Worm (Caenorhabditis elegans) whole organism, L1 larva: Measurements from ENCODE around the gene EGAP4.1.
A peak's percentile ranks its signal among the peaks of the same experiment; 100 is the strongest.

Source experiments
- C04F5.9 ChIP-seq: sonication (generic microtip); optimal IDR thresholded peaks from 2 replicates; lab custom pipeline; 2016; ENCODE audit warnings: missing genetic modification characterization, missing compliant biosample characterization
- C34B4.2 ChIP-seq: sonication (generic microtip); optimal IDR thresholded peaks from 2 replicates; lab custom pipeline; 2017; ENCODE audit warnings: mild to moderate bottlenecking, missing genetic modification characterization, missing compliant biosample characterization
- Y116A8C.19 ChIP-seq: sonication (generic microtip); optimal IDR thresholded peaks from 2 replicates; lab custom pipeline; 2016; ENCODE audit warnings: missing compliant biosample characterization, missing genetic modification characterization, borderline replicate concordance
- alr-1 ChIP-seq: fragments of 200-800 bp; sonication (Bioruptor generic); optimal IDR thresholded peaks from 2 replicates; lab custom pipeline; 2018; ENCODE audit warnings: borderline replicate concordance, mild to moderate bottlenecking, missing genetic modification characterization, missing compliant biosample characterization
- ceh-8 ChIP-seq: fragments of 200-800 bp; sonication (Bioruptor generic); optimal IDR thresholded peaks from 2 replicates; lab custom pipeline; 2018; ENCODE audit warnings: mild to moderate bottlenecking, missing genetic modification characterization, moderate library complexity, missing compliant biosample characterization
- ceh-82 ChIP-seq, 3 experiments: fragments of 150-350 bp in 1 of 3; sonication (generic microtip) in 2 of 3; optimal IDR thresholded peaks; 2 replicates each; lab custom pipeline; 2014 to 2017; ENCODE audit warnings: missing biosample characterization in 3 of 3, missing genetic modification characterization in 3 of 3
- ceh-90 ChIP-seq: sonication (generic microtip); optimal IDR thresholded peaks from 2 replicates; lab custom pipeline; 2016; ENCODE audit warnings: missing genetic modification characterization, missing compliant biosample characterization
- ces-1 ChIP-seq: fragments of 150-350 bp; optimal IDR thresholded peaks from 2 replicates; lab custom pipeline; 2014; ENCODE audit warnings: missing biosample characterization, missing genetic modification reagents, missing genetic modification characterization
- dpl-1 ChIP-seq, 3 experiments: fragments of 150-350 bp in 2 of 3; sonication (generic microtip) in 1 of 3; optimal IDR thresholded peaks; 2 replicates each; lab custom pipeline; 2014 to 2017; ENCODE audit warnings: missing biosample characterization in 3 of 3, missing genetic modification characterization in 3 of 3, missing genetic modification reagents in 3 of 3
- dsc-1 ChIP-seq: sonication (generic microtip); optimal IDR thresholded peaks from 2 replicates; lab custom pipeline; 2016; ENCODE audit warnings: mild to moderate bottlenecking, missing genetic modification characterization, missing compliant biosample characterization
- efl-1 ChIP-seq, 4 experiments: fragments of 150-350 bp; optimal IDR thresholded peaks in 3 of 4; peaks in 1 of 4; 1 replicate in 1 of 4; 2 replicates in 3 of 4; lab custom pipeline; 2014; ENCODE audit warnings: missing biosample characterization in 2 of 4, missing genetic modification characterization in 2 of 4, missing genetic modification reagents in 2 of 4
- egl-27 ChIP-seq, 2 experiments: fragments of 150-350 bp in 1 of 2; sonication (generic microtip); optimal IDR thresholded peaks; 3 replicates each; lab custom pipeline; 2017 to 2018; ENCODE audit warnings: missing biosample characterization in 2 of 2, missing genetic modification characterization in 2 of 2, missing genetic modification reagents in 2 of 2
- elt-3 ChIP-seq, 6 experiments: fragments of 150-350 bp in 1 of 6; sonication (generic microtip); optimal IDR thresholded peaks; 2 replicates each; lab custom pipeline; 2017 to 2018; ENCODE audit warnings: missing biosample characterization in 6 of 6, missing genetic modification characterization in 6 of 6, inconsistent platforms in 1 of 6
- fkh-10 ChIP-seq: sonication (generic microtip); optimal IDR thresholded peaks from 2 replicates; lab custom pipeline; 2017; ENCODE audit warnings: missing biosample characterization, missing genetic modification reagents, missing genetic modification characterization
- fkh-8 ChIP-seq: sonication (generic microtip); optimal IDR thresholded peaks from 2 replicates; lab custom pipeline; 2016; ENCODE audit warnings: mild to moderate bottlenecking, missing genetic modification characterization, missing compliant biosample characterization
- hpl-2 ChIP-seq: fragments of 150-350 bp; optimal IDR thresholded peaks from 2 replicates; lab custom pipeline; 2014; ENCODE audit warnings: missing biosample characterization, missing genetic modification reagents, missing genetic modification characterization
- jun-1 ChIP-seq: fragments of 150-350 bp; optimal IDR thresholded peaks from 2 replicates; lab custom pipeline; 2014; ENCODE audit warnings: missing biosample characterization, missing genetic modification reagents, missing genetic modification characterization
- lin-13 ChIP-seq: fragments of 150-350 bp; optimal IDR thresholded peaks from 2 replicates; lab custom pipeline; 2014; ENCODE audit warnings: missing biosample characterization, missing genetic modification reagents, missing genetic modification characterization
- lin-39 ChIP-seq: fragments of 150-350 bp; optimal IDR thresholded peaks from 2 replicates; lab custom pipeline; 2014; ENCODE audit warnings: missing biosample characterization, missing genetic modification reagents, missing genetic modification characterization
- lir-3 ChIP-seq: sonication (generic microtip); optimal IDR thresholded peaks from 2 replicates; lab custom pipeline; 2016; ENCODE audit warnings: mild to moderate bottlenecking, missing genetic modification characterization, moderate library complexity, missing compliant biosample characterization; ENCODE audit not compliant: poor library complexity
- mdl-1 ChIP-seq, 2 experiments: fragments of 150-350 bp; optimal IDR thresholded peaks; 2 replicates each; lab custom pipeline; 2014 to 2017; ENCODE audit warnings: missing biosample characterization in 2 of 2, missing genetic modification characterization in 2 of 2, inconsistent platforms in 1 of 2
- mep-1 ChIP-seq: fragments of 150-350 bp; optimal IDR thresholded peaks from 2 replicates; lab custom pipeline; 2014; ENCODE audit warnings: missing biosample characterization, missing genetic modification characterization
- nhr-12 ChIP-seq: sonication (generic microtip); optimal IDR thresholded peaks from 2 replicates; lab custom pipeline; 2017; ENCODE audit warnings: missing biosample characterization, missing genetic modification characterization
- nhr-19 ChIP-seq: fragments of 200-800 bp; sonication (Bioruptor generic); conservative IDR thresholded peaks from 2 replicates; pipeline ENCODE4 v1.3.6; 2022; ENCODE audit warnings: missing genetic modification characterization, missing compliant biosample characterization
- nhr-20 ChIP-seq: sonication (generic microtip); optimal IDR thresholded peaks from 2 replicates; lab custom pipeline; 2016; ENCODE audit warnings: mild to moderate bottlenecking, missing genetic modification characterization, missing compliant biosample characterization
- nhr-237 ChIP-seq: fragments of 150-350 bp; optimal IDR thresholded peaks from 2 replicates; lab custom pipeline; 2014; ENCODE audit warnings: missing biosample characterization, missing genetic modification characterization
- nhr-47 ChIP-seq: sonication (generic microtip); optimal IDR thresholded peaks from 2 replicates; lab custom pipeline; 2016; ENCODE audit warnings: mild to moderate bottlenecking, missing genetic modification characterization, moderate library complexity, missing compliant biosample characterization
- nhr-71 ChIP-seq: sonication (generic microtip); optimal IDR thresholded peaks from 2 replicates; lab custom pipeline; 2016; ENCODE audit warnings: mild to moderate bottlenecking, missing genetic modification characterization, moderate library complexity, missing compliant biosample characterization
- nhr-77 ChIP-seq: fragments of 150-350 bp; optimal IDR thresholded peaks from 2 replicates; lab custom pipeline; 2014; ENCODE audit warnings: missing biosample characterization, missing genetic modification characterization
- nhr-90 ChIP-seq: sonication (generic microtip); optimal IDR thresholded peaks from 2 replicates; lab custom pipeline; 2016; ENCODE audit warnings: mild to moderate bottlenecking, missing genetic modification characterization, missing compliant biosample characterization; ENCODE audit not compliant: poor library complexity
- pax-3 ChIP-seq: fragments of 200-800 bp; sonication (Bioruptor generic); optimal IDR thresholded peaks from 2 replicates; lab custom pipeline; 2018; ENCODE audit warnings: mild to moderate bottlenecking, missing genetic modification characterization, moderate library complexity, missing compliant biosample characterization
- rnt-1 ChIP-seq: sonication (generic microtip); optimal IDR thresholded peaks from 2 replicates; lab custom pipeline; 2016; ENCODE audit warnings: mild to moderate bottlenecking, missing genetic modification characterization, moderate library complexity, missing compliant biosample characterization
- skn-1 ChIP-seq: fragments of 150-350 bp; optimal IDR thresholded peaks from 2 replicates; lab custom pipeline; 2014; ENCODE audit warnings: missing biosample characterization, missing genetic modification characterization
- snpc-4 ChIP-seq: fragments of 150-350 bp; optimal IDR thresholded peaks from 2 replicates; lab custom pipeline; 2014; ENCODE audit warnings: missing biosample characterization, missing genetic modification characterization
- swsn-7 ChIP-seq: sonication (generic microtip); optimal IDR thresholded peaks from 2 replicates; lab custom pipeline; 2016; ENCODE audit warnings: missing genetic modification characterization, missing compliant biosample characterization
- tbx-2 ChIP-seq: sonication (generic microtip); optimal IDR thresholded peaks from 2 replicates; lab custom pipeline; 2016; ENCODE audit warnings: missing genetic modification characterization, missing compliant biosample characterization
- tlp-1 ChIP-seq: fragments of 150-350 bp; optimal IDR thresholded peaks from 2 replicates; lab custom pipeline; 2014; ENCODE audit warnings: missing biosample characterization, missing genetic modification characterization
- unc-86 ChIP-seq: sonication (generic microtip); optimal IDR thresholded peaks from 2 replicates; lab custom pipeline; 2016; ENCODE audit warnings: missing genetic modification characterization, missing compliant biosample characterization

EGAP4.1 gene

ce11 chrX:8745524-8745923 is 18.3 kb upstream of the EGAP4.1 start:
- TF ChIP-seq nhr-12 (tag; lab: Kevin White, UChicago) (no peak), unc-86 (tag; lab: Kevin White, UChicago) (no peak), fkh-8 (tag; lab: Kevin White, UChicago) (peak; percentile 44), pax-3 (tag; lab: Kevin White, UChicago) (peak; percentile 2), dsc-1 (tag; lab: Kevin White, UChicago) (peak; percentile 91), skn-1 (no peak)

ce11 chrX:8744192-8744985 is 17.2 kb upstream of the EGAP4.1 start:
- peak; percentile 91 for TF ChIP-seq dsc-1 (tag; lab: Kevin White, UChicago)
- TF ChIP-seq tlp-1 (tag; lab: Kevin White, UChicago), result no peak
- no peak for TF ChIP-seq nhr-237
- TF ChIP-seq fkh-10 (GFP tag; lab: Kevin White, UChicago), result peak; percentile 18
- peak; percentile 66 for TF ChIP-seq nhr-71 (tag; lab: Kevin White, UChicago)
- no peak for TF ChIP-seq lir-3 (tag; lab: Kevin White, UChicago)
- peak; percentile 12 for TF ChIP-seq pax-3 (tag; lab: Kevin White, UChicago)
- TF ChIP-seq nhr-20 (tag; lab: Kevin White, UChicago), result peak; percentile 20
- TF ChIP-seq efl-1 (optimal IDR thresholded peaks at IDR 0.05; lab: Kevin White, UChicago), result no peak
- TF ChIP-seq efl-1 (GFP tag; optimal IDR thresholded peaks at IDR 0.05 in 1 of 2; lab: Kevin White, UChicago), result no peak
- TF ChIP-seq nhr-90 (tag; lab: Kevin White, UChicago), result no peak
- no peak for TF ChIP-seq swsn-7
- TF ChIP-seq nhr-47 (tag; lab: Kevin White, UChicago), result peak; percentile 44
- TF ChIP-seq skn-1, result no peak
- peak; percentile 54 for TF ChIP-seq ceh-8 (GFP tag; lab: Kevin White, UChicago)
- peak; percentile 74 for TF ChIP-seq fkh-8 (tag; lab: Kevin White, UChicago)

- no peak for TF ChIP-seq rnt-1 (tag; lab: Kevin White, UChicago)
- TF ChIP-seq Y116A8C.19 (tag; lab: Kevin White, UChicago), result no peak
- TF ChIP-seq efl-1 (optimal IDR thresholded peaks at IDR 0.05; lab: Kevin White, UChicago), result no peak
- no peak for TF ChIP-seq efl-1 (GFP tag; optimal IDR thresholded peaks at IDR 0.05 in 1 of 2; lab: Kevin White, UChicago)
- no peak for TF ChIP-seq ceh-82 (tag; optimal IDR thresholded peaks at IDR 0.05; lab: Kevin White, UChicago)
- TF ChIP-seq nhr-71 (tag; lab: Kevin White, UChicago), result no peak
- TF ChIP-seq ceh-90, result no peak
- TF ChIP-seq fkh-8 (tag; lab: Kevin White, UChicago), result no peak
- TF ChIP-seq unc-86 (tag; lab: Kevin White, UChicago), result no peak
- no peak for TF ChIP-seq hpl-2 (GFP tag; lab: Kevin White, UChicago)
- no peak for TF ChIP-seq C34B4.2
- no peak for TF ChIP-seq tbx-2
- no peak for TF ChIP-seq egl-27 (tag; optimal IDR thresholded peaks at IDR 0.05; lab: Kevin White, UChicago)
- no peak for TF ChIP-seq lir-3 (tag; lab: Kevin White, UChicago)
- TF ChIP-seq lin-39 (tag; lab: Kevin White, UChicago), result no peak
- no peak for TF ChIP-seq elt-3 (tag; optimal IDR thresholded peaks at IDR 0.05; lab: Kevin White, UChicago)
These were observed 15.7 kb upstream of the EGAP4.1 start, which contains the start of gene M02D8.7 for ce11 chrX:8742896-8743295. Gene M02D8.7 (minus strand): TSS chrX:8742996.

- TF ChIP-seq ceh-8 (GFP tag; lab: Kevin White, UChicago) (no peak), ces-1 (GFP tag; lab: Kevin White, UChicago) (no peak)
These were observed 14.5 kb upstream of the EGAP4.1 start for ce11 chrX:8741629-8742170.

ce11 chrX:8739373-8739772 is 12.2 kb upstream of the EGAP4.1 start, which contains the start of gene M02D8.2:
Gene M02D8.2 (plus strand): TSS chrX:8739673.
- TF ChIP-seq C34B4.2 (no peak), snpc-4 (tag; lab: Kevin White, UChicago) (no peak), ceh-90 (no peak), lin-13 (GFP tag; lab: Kevin White, UChicago) (no peak), jun-1 (tag; lab: Kevin White, UChicago) (no peak), fkh-8 (tag; lab: Kevin White, UChicago) (no peak), alr-1 (tag; lab: Kevin White, UChicago) (no peak), mep-1 (tag; lab: Kevin White, UChicago) (no peak), C04F5.9 (tag; lab: Kevin White, UChicago) (no peak), mdl-1 (tag; optimal IDR thresholded peaks at IDR 0.05; lab: Kevin White, UChicago) (no peak), lir-3 (tag; lab: Kevin White, UChicago) (no peak), nhr-19 (no peak), dpl-1 (GFP tag; optimal IDR thresholded peaks at IDR 0.05; lab: Kevin White, UChicago) (no peak), nhr-77 (no peak)
